Worm (Caenorhabditis elegans): ENCODE data around the gene cas-1.

The cas-1 gene

ce11 chrX:16796826-16797225 lies 16.6 kb downstream of the cas-1 start (continued):
- TF ChIP-seq ceh-9 (tag; optimal IDR thresholded peaks at IDR 0.05) (no peak), elt-3 (tag; optimal IDR thresholded peaks at IDR 0.05) (no peak), nhr-23 (tag; optimal IDR thresholded peaks at IDR 0.05) (peak; percentile 90), mml-1 (tag; optimal IDR thresholded peaks at IDR 0.05) (peak; percentile 66), fkh-10 (GFP tag; optimal IDR thresholded peaks at IDR 0.05) (peak; percentile 97), hmg-11 (tag; optimal IDR thresholded peaks at IDR 0.05) (peak; percentile 72), fkh-2 (tag; optimal IDR thresholded peaks at IDR 0.05) (no peak), nhr-12 (tag; optimal IDR thresholded peaks at IDR 0.05) (no peak), R02D3.7 (tag; optimal IDR thresholded peaks at IDR 0.05) (no peak), pha-4 (tag; optimal IDR thresholded peaks at IDR 0.05) (peak; percentile 88), tbx-2 (tag; optimal IDR thresholded peaks at IDR 0.05) (peak; percentile 46), snpc-4 (tag; optimal IDR thresholded peaks at IDR 0.05) (peak; percentile 49), nhr-25 (tag; optimal IDR thresholded peaks at IDR 0.05) (peak; percentile 95), elt-1 (tag; optimal IDR thresholded peaks at IDR 0.05) (peak; percentile 62), ceh-28 (tag; optimal IDR thresholded peaks at IDR 0.05) (peak; percentile 73), egl-5 (tag; optimal IDR thresholded peaks at IDR 0.05) (peak; percentile 96)

- TF ChIP-seq nfya-1 (tag; optimal IDR thresholded peaks at IDR 0.05; ENCODE audit: insufficient read depth) (no peak), nhr-77 (tag; optimal IDR thresholded peaks at IDR 0.05) (no peak), ZK546.5 (tag; optimal IDR thresholded peaks at IDR 0.05) (no peak), zag-1 (tag; optimal IDR thresholded peaks at IDR 0.05) (no peak), tbx-2 (tag; optimal IDR thresholded peaks at IDR 0.05) (no peak), nhr-43 (tag; optimal IDR thresholded peaks at IDR 0.05; ENCODE audit: poor library complexity, severe bottlenecking) (no peak), fkh-10 (GFP tag; optimal IDR thresholded peaks at IDR 0.05) (no peak), elt-3 (tag; optimal IDR thresholded peaks at IDR 0.05) (no peak), ama-1 (optimal IDR thresholded peaks at IDR 0.05) (no peak), snpc-4 (tag; optimal IDR thresholded peaks at IDR 0.05) (no peak), unc-39 (tag; optimal IDR thresholded peaks at IDR 0.05) (no peak), nhr-28 (tag; optimal IDR thresholded peaks at IDR 0.05) (no peak), R02D3.7 (tag; optimal IDR thresholded peaks at IDR 0.05) (no peak), nhr-25 (tag; optimal IDR thresholded peaks at IDR 0.05) (peak; percentile 80), mdl-1 (tag; optimal IDR thresholded peaks at IDR 0.05) (no peak), unc-62 (GFP tag; optimal IDR thresholded peaks at IDR 0.05) (no peak), nhr-76 (tag; optimal IDR thresholded peaks at IDR 0.05) (no peak), nhr-23 (tag; optimal IDR thresholded peaks at IDR 0.05) (peak; percentile 17), ceh-9 (tag; optimal IDR thresholded peaks at IDR 0.05) (no peak), fos-1 (tag; optimal IDR thresholded peaks at IDR 0.05) (no peak), jun-1 (tag; optimal IDR thresholded peaks at IDR 0.05) (no peak), ceh-16 (tag; optimal IDR thresholded peaks at IDR 0.05) (peak; percentile 14), elt-1 (tag; optimal IDR thresholded peaks at IDR 0.05) (peak; percentile 76)
Measured at ce11 chrX:16795978-16796377, 17.5 kb downstream of the cas-1 start, which contains the start of gene aak-2. Gene aak-2, plus strand, starts transcription at chrX:16796087.

- TF ChIP-seq nhr-28 (tag; optimal IDR thresholded peaks at IDR 0.05) (no peak), elt-2 (tag; optimal IDR thresholded peaks at IDR 0.05) (peak; percentile 18), snpc-4 (tag; optimal IDR thresholded peaks at IDR 0.05) (no peak), mdl-1 (tag; optimal IDR thresholded peaks at IDR 0.05) (no peak), nhr-23 (tag; optimal IDR thresholded peaks at IDR 0.05) (no peak), nhr-43 (tag; optimal IDR thresholded peaks at IDR 0.05; ENCODE audit: poor library complexity, severe bottlenecking) (peak; percentile 65), nhr-237 (tag; optimal IDR thresholded peaks at IDR 0.05) (no peak), unc-62 (GFP tag; optimal IDR thresholded peaks at IDR 0.05) (no peak), aly-2 (tag; optimal IDR thresholded peaks at IDR 0.05) (no peak), nhr-12 (tag; optimal IDR thresholded peaks at IDR 0.05) (no peak), egl-27 (tag; optimal IDR thresholded peaks at IDR 0.05) (no peak), ceh-9 (tag; optimal IDR thresholded peaks at IDR 0.05) (no peak), hmg-11 (tag; optimal IDR thresholded peaks at IDR 0.05) (peak; percentile 21), lin-39 (tag; optimal IDR thresholded peaks at IDR 0.05) (peak; percentile 56), nhr-25 (tag; optimal IDR thresholded peaks at IDR 0.05) (no peak), R02D3.7 (tag; optimal IDR thresholded peaks at IDR 0.05) (no peak), egl-5 (tag; optimal IDR thresholded peaks at IDR 0.05) (no peak), tbx-2 (tag; optimal IDR thresholded peaks at IDR 0.05) (no peak), lin-15B (tag; optimal IDR thresholded peaks at IDR 0.05) (no peak), nhr-67 (tag; optimal IDR thresholded peaks at IDR 0.05) (no peak), unc-39 (tag; optimal IDR thresholded peaks at IDR 0.05) (no peak), nfya-1 (tag; optimal IDR thresholded peaks at IDR 0.05; ENCODE audit: insufficient read depth) (peak; percentile 49), mml-1 (tag; optimal IDR thresholded peaks at IDR 0.05) (no peak), elt-3 (tag; optimal IDR thresholded peaks at IDR 0.05) (no peak), sea-2 (GFP tag; optimal IDR thresholded peaks at IDR 0.05) (no peak), skn-1 (tag; optimal IDR thresholded peaks at IDR 0.05) (no peak), nhr-76 (tag; optimal IDR thresholded peaks at IDR 0.05) (no peak), daf-12 (tag; optimal IDR thresholded peaks at IDR 0.05) (no peak), ztf-4 (tag; optimal IDR thresholded peaks at IDR 0.05) (no peak), ama-1 (optimal IDR thresholded peaks at IDR 0.05) (peak; percentile 16), nhr-11 (tag; optimal IDR thresholded peaks at IDR 0.05) (no peak), lsy-12 (tag; optimal IDR thresholded peaks at IDR 0.05) (no peak), jun-1 (tag; optimal IDR thresholded peaks at IDR 0.05) (no peak), ceh-28 (tag; optimal IDR thresholded peaks at IDR 0.05) (no peak), ztf-11 (tag; optimal IDR thresholded peaks at IDR 0.05) (no peak), fkh-2 (tag; optimal IDR thresholded peaks at IDR 0.05) (no peak), nhr-77 (tag; optimal IDR thresholded peaks at IDR 0.05) (no peak), ZK546.5 (tag; optimal IDR thresholded peaks at IDR 0.05) (no peak), ceh-82 (tag; optimal IDR thresholded peaks at IDR 0.05) (no peak), elt-1 (tag; optimal IDR thresholded peaks at IDR 0.05) (no peak)
Measured at ce11 chrX:16793470-16793869, 20.0 kb downstream of the cas-1 start.

All from whole organism, L3 larva.